Fruit fly (Drosophila melanogaster) whole organism, embryonic: Measurements from ENCODE around the gene Nab2.

Experiments
- Atf6 ChIP-seq: fragments of 200-800 bp; sonication (Bioruptor generic); IDR thresholded peaks from 2 replicates; pipeline ENCODE4 v1.3.6; 2022; ENCODE audit warnings: missing biosample characterization, missing genetic modification characterization
- Awh ChIP-seq: fragments of 200-800 bp; sonication (Bioruptor generic); IDR thresholded peaks from 2 replicates; pipeline ENCODE4, ENCODE4 v1.3.6; 2022; ENCODE audit warnings: missing biosample characterization, missing genetic modification characterization
- B-H1 ChIP-seq: fragments of 200-800 bp; sonication (Bioruptor generic); IDR thresholded peaks from 3 replicates; pipeline ENCODE4 v1.3.6; 2022; ENCODE audit warnings: missing biosample characterization, missing genetic modification characterization
- CG10431 ChIP-seq: fragments of 200-800 bp; sonication (Bioruptor generic); optimal IDR thresholded peaks from 3 replicates; lab custom pipeline; 2018; ENCODE audit warnings: missing biosample characterization, mild to moderate bottlenecking, missing genetic modification characterization
- CG10543 ChIP-seq: fragments of 200-800 bp; sonication (Bioruptor generic); optimal IDR thresholded peaks from 3 replicates; lab custom pipeline; 2017; ENCODE audit warnings: missing biosample characterization, mild to moderate bottlenecking, missing genetic modification characterization, moderate library complexity
- CG12155 ChIP-seq: fragments of 200-800 bp; sonication (Bioruptor generic); optimal IDR thresholded peaks from 3 replicates; lab custom pipeline; 2016; ENCODE audit warnings: missing biosample characterization, missing genetic modification characterization
- CG12236 ChIP-seq: fragments of 200-800 bp; sonication (Bioruptor generic); optimal IDR thresholded peaks from 2 replicates; lab custom pipeline; 2016; ENCODE audit warnings: missing biosample characterization, missing genetic modification characterization
- CG12391 ChIP-seq: fragments of 200-800 bp; sonication (Bioruptor generic); optimal IDR thresholded peaks from 3 replicates; lab custom pipeline; 2018; ENCODE audit warnings: missing biosample characterization, mild to moderate bottlenecking, missing genetic modification characterization, moderate library complexity
- CG14667 ChIP-seq: fragments of 200-800 bp; sonication (Bioruptor generic); IDR thresholded peaks from 2 replicates; pipeline ENCODE4 v1.3.6; 2022; ENCODE audit warnings: missing biosample characterization, missing genetic modification characterization
- CG15073 ChIP-seq: fragments of 200-800 bp; sonication (Bioruptor generic); optimal IDR thresholded peaks from 2 replicates; lab custom pipeline; 2016; ENCODE audit warnings: missing biosample characterization, missing genetic modification characterization
- CG15269 ChIP-seq: fragments of 200-800 bp; sonication (Bioruptor generic); optimal IDR thresholded peaks from 2 replicates; lab custom pipeline; 2018; ENCODE audit warnings: missing biosample characterization, mild to moderate bottlenecking, missing genetic modification characterization, moderate library complexity
- CG15514 ChIP-seq: fragments of 200-800 bp; sonication (Bioruptor generic); optimal IDR thresholded peaks from 3 replicates; lab custom pipeline; 2017; ENCODE audit warnings: missing biosample characterization, missing genetic modification characterization, mild to moderate bottlenecking, moderate library complexity, missing genetic modification reagents
- CG17802 ChIP-seq: fragments of 200-800 bp; sonication (Bioruptor generic); optimal IDR thresholded peaks from 2 replicates; lab custom pipeline; 2018; ENCODE audit warnings: missing biosample characterization, mild to moderate bottlenecking, missing genetic modification characterization, moderate library complexity
- CG18011 ChIP-seq: fragments of 200-800 bp; sonication (Bioruptor generic); optimal IDR thresholded peaks from 2 replicates; lab custom pipeline; 2017; ENCODE audit warnings: missing biosample characterization, missing genetic modification characterization, mild to moderate bottlenecking, moderate library complexity, missing genotype
- CG2678 ChIP-seq: fragments of 200-800 bp; sonication (Bioruptor generic); optimal IDR thresholded peaks from 3 replicates; lab custom pipeline; 2019; ENCODE audit warnings: missing biosample characterization, mild to moderate bottlenecking, missing genetic modification characterization, moderate library complexity
- CG30403 ChIP-seq: fragments of 200-800 bp; sonication (Bioruptor generic); optimal IDR thresholded peaks from 3 replicates; lab custom pipeline; 2016; ENCODE audit warnings: missing biosample characterization, missing genetic modification characterization
- CG3726 ChIP-seq: fragments of 200-800 bp; sonication (Bioruptor generic); IDR thresholded peaks from 3 replicates; pipeline ENCODE4, ENCODE4 v1.3.6; 2022; ENCODE audit warnings: missing biosample characterization, missing genetic modification characterization
- CG6689 ChIP-seq: fragments of 200-800 bp; sonication (Bioruptor generic); IDR thresholded peaks from 2 replicates; pipeline ENCODE4 v1.3.6; 2022; ENCODE audit warnings: missing biosample characterization, missing genetic modification characterization
- CG7839 ChIP-seq: fragments of 200-800 bp; sonication (Bioruptor generic); optimal IDR thresholded peaks from 3 replicates; lab custom pipeline; 2018; ENCODE audit warnings: missing biosample characterization, mild to moderate bottlenecking, missing genetic modification characterization, moderate library complexity
- CrebB ChIP-seq: fragments of 200-800 bp; sonication (Bioruptor generic); optimal IDR thresholded peaks from 3 replicates; lab custom pipeline; 2018; ENCODE audit warnings: missing biosample characterization, mild to moderate bottlenecking, missing genetic modification characterization
- D ChIP-seq, 2 experiments: fragments of 200-800 bp in 1 of 2; fragments of >200 bp in 1 of 2; sonication (Bioruptor generic) in 1 of 2; optimal IDR thresholded peaks; 2 replicates in 1 of 2; 3 replicates in 1 of 2; lab custom pipeline; 2017; ENCODE audit warnings: mild to moderate bottlenecking in 1 of 2, missing biosample characterization in 1 of 2, missing genetic modification characterization in 1 of 2, missing genetic modification reagents in 1 of 2
- Dek ChIP-seq: fragments of 200-800 bp; sonication (Bioruptor generic); optimal IDR thresholded peaks from 3 replicates; lab custom pipeline; 2019; ENCODE audit warnings: missing biosample characterization, mild to moderate bottlenecking, missing genetic modification characterization, moderate library complexity
- Dfd ChIP-seq, 2 experiments: fragments of >200 bp; optimal IDR thresholded peaks; 2 replicates each; lab custom pipeline; 2017; ENCODE audit warnings: missing biosample characterization in 2 of 2, missing genetic modification characterization in 2 of 2
- ERR ChIP-seq: fragments of 200-800 bp; sonication (Bioruptor generic); optimal IDR thresholded peaks from 2 replicates; lab custom pipeline; 2016; ENCODE audit warnings: missing biosample characterization, missing genetic modification characterization
- Hey ChIP-seq: fragments of 200-800 bp; sonication (Bioruptor generic); optimal IDR thresholded peaks from 3 replicates; lab custom pipeline; 2018; ENCODE audit warnings: missing biosample characterization, mild to moderate bottlenecking, missing genetic modification characterization
- Hsf ChIP-seq: fragments of 200-800 bp; sonication (Bioruptor generic); optimal IDR thresholded peaks from 3 replicates; lab custom pipeline; 2016; ENCODE audit warnings: missing biosample characterization, missing genetic modification characterization
- Jarid2 ChIP-seq: fragments of 200-800 bp; sonication (Bioruptor generic); optimal IDR thresholded peaks from 3 replicates; lab custom pipeline; 2017; ENCODE audit warnings: mild to moderate bottlenecking, missing biosample characterization, missing genetic modification reagents, missing genetic modification characterization
- Lim3 ChIP-seq: fragments of 200-800 bp; sonication (Bioruptor generic); IDR thresholded peaks from 2 replicates; pipeline ENCODE4 v1.3.6; 2022; ENCODE audit warnings: missing biosample characterization, missing genetic modification characterization
- Mrtf ChIP-seq: fragments of 200-800 bp; sonication (Bioruptor generic); IDR thresholded peaks from 3 replicates; pipeline ENCODE4 v1.3.6; 2022; ENCODE audit warnings: missing biosample characterization, missing genetic modification characterization
- Nf-YC ChIP-seq: fragments of 200-800 bp; optimal IDR thresholded peaks from 3 replicates; lab custom pipeline; 2019; ENCODE audit warnings: missing biosample characterization, mild to moderate bottlenecking, missing genetic modification characterization, moderate library complexity
- Opbp ChIP-seq: fragments of 200-800 bp; sonication (Bioruptor generic); IDR thresholded peaks from 3 replicates; pipeline ENCODE4 v1.3.6; 2022; ENCODE audit warnings: missing biosample characterization, missing genetic modification characterization; ENCODE audit not compliant: partially characterized antibody
- chif ChIP-seq, 2 experiments: fragments of 200-800 bp; sonication (Bioruptor generic); optimal IDR thresholded peaks; 3 replicates each; lab custom pipeline; 2016; ENCODE audit warnings: missing biosample characterization in 2 of 2, missing genetic modification characterization in 2 of 2
- da ChIP-seq: fragments of 200-800 bp; sonication (Bioruptor generic); optimal IDR thresholded peaks from 2 replicates; lab custom pipeline; 2016; ENCODE audit warnings: missing biosample characterization, missing genetic modification characterization
- dm ChIP-seq: fragments of 200-800 bp; sonication (Bioruptor generic); optimal IDR thresholded peaks from 3 replicates; lab custom pipeline; 2016; ENCODE audit warnings: missing biosample characterization, missing genetic modification characterization
- eve ChIP-seq, 2 experiments: fragments of >200 bp; optimal IDR thresholded peaks; 2 replicates each; lab custom pipeline; 2017; ENCODE audit warnings: missing biosample characterization in 2 of 2, missing genetic modification characterization in 2 of 2
- fd3F ChIP-seq: fragments of 200-800 bp; sonication (Bioruptor generic); optimal IDR thresholded peaks from 2 replicates; lab custom pipeline; 2018; ENCODE audit warnings: missing biosample characterization, mild to moderate bottlenecking, missing genetic modification characterization, moderate library complexity
- fd64A ChIP-seq: fragments of 200-800 bp; sonication (Bioruptor generic); optimal IDR thresholded peaks from 3 replicates; lab custom pipeline; 2018; ENCODE audit warnings: missing biosample characterization, mild to moderate bottlenecking, missing genetic modification characterization
- ftz-f1 ChIP-seq: fragments of 200-800 bp; sonication (Bioruptor generic); optimal IDR thresholded peaks from 2 replicates; lab custom pipeline; 2016; ENCODE audit warnings: missing biosample characterization, missing genetic modification characterization
- grn ChIP-seq: fragments of 200-800 bp; sonication (Bioruptor generic); optimal IDR thresholded peaks from 3 replicates; lab custom pipeline; 2017; ENCODE audit warnings: missing biosample characterization, missing genetic modification characterization
- maf-S ChIP-seq: fragments of 200-800 bp; sonication (Bioruptor generic); optimal IDR thresholded peaks from 2 replicates; lab custom pipeline; 2016; ENCODE audit warnings: missing biosample characterization, missing genetic modification characterization
- mirr ChIP-seq: fragments of 200-800 bp; sonication (Bioruptor generic); optimal IDR thresholded peaks from 3 replicates; lab custom pipeline; 2018; ENCODE audit warnings: missing biosample characterization, mild to moderate bottlenecking, missing genetic modification characterization
- oc ChIP-seq: fragments of 200-800 bp; sonication (Bioruptor generic); optimal IDR thresholded peaks from 2 replicates; lab custom pipeline; 2018; ENCODE audit warnings: missing biosample characterization, mild to moderate bottlenecking, missing genetic modification characterization, moderate library complexity
- onecut ChIP-seq: fragments of 200-800 bp; sonication (Bioruptor generic); IDR thresholded peaks from 2 replicates; pipeline ENCODE4 v1.3.6; 2022; ENCODE audit warnings: missing biosample characterization, missing genetic modification characterization
- peb ChIP-seq: fragments of 200-800 bp; sonication (Bioruptor generic); IDR thresholded peaks from 2 replicates; pipeline ENCODE4 v1.3.6; 2022; ENCODE audit warnings: missing biosample characterization, missing genetic modification characterization
- phol ChIP-seq: fragments of 200-800 bp; sonication (Bioruptor generic); optimal IDR thresholded peaks from 3 replicates; lab custom pipeline; 2018; ENCODE audit warnings: missing biosample characterization, mild to moderate bottlenecking, missing genetic modification characterization, moderate library complexity
- rib ChIP-seq: fragments of 200-800 bp; sonication (Bioruptor generic); IDR thresholded peaks from 2 replicates; pipeline ENCODE4 v1.3.6; 2022; ENCODE audit warnings: missing biosample characterization, missing genetic modification characterization
- shn ChIP-seq: fragments of 200-800 bp; sonication (Bioruptor generic); optimal IDR thresholded peaks from 3 replicates; lab custom pipeline; 2016; ENCODE audit warnings: missing biosample characterization, missing genetic modification characterization
- ssp ChIP-seq: fragments of 200-800 bp; sonication (Bioruptor generic); IDR thresholded peaks from 2 replicates; pipeline ENCODE4 v1.3.6; 2022; ENCODE audit warnings: missing biosample characterization, missing genetic modification characterization

The Nab2 gene

DNA sequence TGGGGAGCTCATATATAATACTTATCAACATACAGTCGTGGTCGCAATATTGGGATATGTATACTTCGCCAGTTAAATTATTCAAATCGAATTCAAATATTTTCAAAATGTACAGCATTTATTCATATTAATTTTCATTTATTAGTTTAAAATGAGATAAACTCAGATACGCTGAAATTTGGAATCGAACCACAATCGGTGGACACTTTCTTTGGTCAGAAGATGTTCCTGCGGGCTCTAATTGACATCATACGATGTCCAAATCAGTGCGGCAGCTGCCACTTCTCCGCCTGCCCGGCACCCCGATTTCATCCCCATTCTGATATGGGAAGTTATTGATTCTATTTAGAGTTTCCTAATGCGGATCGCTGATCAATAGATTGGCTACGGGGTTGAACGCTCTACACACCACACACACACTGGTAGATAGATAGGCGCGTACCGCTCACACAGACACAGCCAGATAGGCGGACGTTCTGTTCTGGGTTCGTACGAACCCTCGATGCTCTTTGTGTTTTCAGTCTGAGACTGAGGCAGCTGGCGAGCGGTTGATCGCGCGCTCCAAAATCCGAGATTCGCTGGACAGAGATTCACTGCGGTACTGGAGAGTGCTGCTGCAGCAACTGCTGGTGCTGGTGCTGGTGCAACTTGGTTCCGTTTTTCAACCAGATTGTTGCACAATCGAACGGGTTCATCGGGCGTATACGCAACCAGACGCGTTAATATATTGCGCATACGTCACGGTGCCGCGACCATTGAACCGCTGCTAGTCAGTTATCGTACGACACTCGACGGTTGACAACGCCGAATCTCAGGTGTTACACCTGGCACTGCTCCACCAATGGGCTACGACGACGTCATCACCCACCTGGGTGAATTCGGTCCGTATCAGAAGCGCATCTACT lies 41.9 kb downstream of the Nab2 start, which contains the start of gene Orct (continued):
- TF ChIP-seq Nf-YC (tag; lab: Kevin White, UChicago), result peak; percentile 53
- TF ChIP-seq Awh (GFP tag; lab: Robert Waterston, UW), result no peak
- TF ChIP-seq Hsf (GFP tag; lab: Kevin White, UChicago), result peak; percentile 63
- peak; percentile 90 for TF ChIP-seq CG15073 (GFP tag; lab: Kevin White, UChicago)
- TF ChIP-seq CG3726 (GFP tag; lab: Robert Waterston, UW), result 0 out of 3 replicates have a peak, but pooled peaks have one; percentile 15
- TF ChIP-seq Dfd (GFP tag; optimal IDR thresholded peaks at IDR 0.05; lab: Kevin White, UChicago), result no peak
- TF ChIP-seq maf-S, result peak; percentile 48
- TF ChIP-seq onecut (GFP tag; lab: Robert Waterston, UW), result peak; percentile 29; the same call in 1 of the 2 replicates
- no peak for TF ChIP-seq rib (GFP tag; lab: Robert Waterston, UW)
- TF ChIP-seq Mrtf (GFP tag; lab: Robert Waterston, UW), result peak; percentile 58; the same call in 2 of the 3 replicates
- peak; percentile 73 for TF ChIP-seq Jarid2 (GFP tag; lab: Kevin White, UChicago)
- peak; percentile 52; the same call in 2 of the 3 replicates for TF ChIP-seq B-H1
- peak; percentile 15 for TF ChIP-seq ERR (GFP tag; lab: Kevin White, UChicago)
- TF ChIP-seq Lim3, result no peak
- TF ChIP-seq CG17802 (tag; lab: Kevin White, UChicago), result no peak
- no peak for TF ChIP-seq CG12236 (GFP tag; lab: Kevin White, UChicago)
- TF ChIP-seq CG14667, result peak; percentile 19; the same call in 1 of the 2 replicates
- TF ChIP-seq ssp, result peak; percentile 33; the same call in 1 of the 2 replicates
- no peak for TF ChIP-seq Opbp (GFP tag; lab: Robert Waterston, UW)
- TF ChIP-seq grn, result peak; percentile 59
- peak; percentile 9 for TF ChIP-seq ftz-f1 (GFP tag; lab: Kevin White, UChicago)
- TF ChIP-seq CG18011 (GFP tag; lab: Kevin White, UChicago), result peak; percentile 54
- peak; percentile 57 for TF ChIP-seq CG6689 (GFP tag; lab: Robert Waterston, UW)
- peak; percentile 68 for TF ChIP-seq dm (GFP tag; lab: Kevin White, UChicago)
- peak; percentile 84 for TF ChIP-seq CG7839
- TF ChIP-seq phol (tag; lab: Kevin White, UChicago), result peak; percentile 73
- TF ChIP-seq CG15514 (GFP tag; lab: Kevin White, UChicago), result peak; percentile 60
- no peak for TF ChIP-seq fd64A
- TF ChIP-seq CG10431 (GFP tag; lab: Kevin White, UChicago), result peak; percentile 23
- peak; percentile 70 for TF ChIP-seq CG12155 (GFP tag; lab: Kevin White, UChicago)
- peak; percentile 78 for TF ChIP-seq CG12391
- TF ChIP-seq CrebB, result peak; percentile 70
- TF ChIP-seq fd3F (GFP tag; lab: Kevin White, UChicago), result peak; percentile 74
- peak; percentile 60 for TF ChIP-seq oc (tag; lab: Kevin White, UChicago)
- peak; percentile 78 for TF ChIP-seq Dek
- TF ChIP-seq da (GFP tag; lab: Kevin White, UChicago), result peak; percentile 38
- peak; percentile 78 for TF ChIP-seq CG15269
- peak in 1 of 2 experiments; percentile 58 for TF ChIP-seq chif (GFP tag; optimal IDR thresholded peaks at IDR 0.05; lab: Kevin White, UChicago)
- no peak for TF ChIP-seq eve (GFP tag; optimal IDR thresholded peaks at IDR 0.05; lab: Kevin White, UChicago)
- TF ChIP-seq mirr (GFP tag; lab: Kevin White, UChicago), result peak; percentile 59
- peak; percentile 65 for TF ChIP-seq Atf6
- peak; percentile 26; the same call in 1 of the 2 replicates for TF ChIP-seq peb (GFP tag; lab: Robert Waterston, UW)
- peak; percentile 63 for TF ChIP-seq Hey (tag; lab: Kevin White, UChicago)
- TF ChIP-seq D (optimal IDR thresholded peaks at IDR 0.05; lab: Kevin White, UChicago), result no peak
- TF ChIP-seq D (GFP tag; optimal IDR thresholded peaks at IDR 0.05; lab: Kevin White, UChicago), result peak; percentile 33
- TF ChIP-seq CG30403 (GFP tag; lab: Kevin White, UChicago), result peak; percentile 80
- TF ChIP-seq CG10543, result peak; percentile 92
- TF ChIP-seq shn (GFP tag; lab: Kevin White, UChicago), result peak; percentile 65
- peak; percentile 91 for TF ChIP-seq CG2678 (tag; lab: Kevin White, UChicago)
